Fruit fly (Drosophila melanogaster): ENCODE measurements around the gene CG4995.

Gene CG4995

DNA sequence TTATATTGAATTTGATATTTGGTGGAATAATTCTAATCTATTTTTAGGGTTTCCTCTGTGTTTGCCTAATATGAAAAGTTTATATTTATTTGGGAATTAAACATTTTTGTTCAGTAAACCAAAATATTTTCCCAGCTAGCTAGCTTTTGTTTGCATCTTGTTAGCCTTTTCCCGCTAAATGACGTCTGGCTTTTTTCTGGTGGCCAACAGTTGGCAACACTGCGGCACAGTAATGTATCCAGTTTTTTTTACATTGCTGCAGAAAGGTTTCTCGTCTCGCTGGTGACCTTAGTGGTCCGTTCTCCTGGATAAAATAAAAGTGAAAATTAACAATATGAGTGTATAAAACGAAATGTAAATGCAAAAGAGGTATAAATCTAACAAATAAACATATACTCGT is 42.0 kb downstream of the CG4995 start, which contains the start of gene lft (continued):
- TF ChIP-seq bigmax (GFP tag; optimal IDR thresholded peaks at IDR 0.05) (no peak), zfh1 (GFP tag; IDR thresholded peaks at IDR 0.05) (no peak), lola (GFP tag; optimal IDR thresholded peaks at IDR 0.05) (no peak), CG9609 (GFP tag; optimal IDR thresholded peaks at IDR 0.05) (no peak), Dp (GFP tag; optimal IDR thresholded peaks at IDR 0.05) (no peak), CG5953 (GFP tag; IDR thresholded peaks at IDR 0.05) (no peak), CG12299 (tag; optimal IDR thresholded peaks at IDR 0.05) (no peak), MBD-R2 (GFP tag; IDR thresholded peaks at IDR 0.05) (0 out of 2 replicates have a peak, but pooled peaks have one; percentile 30), ro (GFP tag; IDR thresholded peaks at IDR 0.05) (no peak), CG8359 (GFP tag; optimal IDR thresholded peaks at IDR 0.05; ENCODE audit: borderline replicate concordance) (no peak), maf-S (GFP tag; optimal IDR thresholded peaks at IDR 0.05) (no peak), CG8478 (optimal IDR thresholded peaks at IDR 0.05) (no peak), gcm (GFP tag; optimal IDR thresholded peaks at IDR 0.05) (no peak), CG8281 (tag; optimal IDR thresholded peaks at IDR 0.05) (no peak), cwo (GFP tag; optimal IDR thresholded peaks at IDR 0.05) (no peak), dimm (GFP tag; IDR thresholded peaks at IDR 0.05) (no peak), Dref (GFP tag; IDR thresholded peaks at IDR 0.05) (no peak), CG17359 (tag; optimal IDR thresholded peaks at IDR 0.05) (no peak), mam (GFP tag; optimal IDR thresholded peaks at IDR 0.05) (no peak), gt (GFP tag; IDR thresholded peaks at IDR 0.05) (no peak), CG17568 (GFP tag; optimal IDR thresholded peaks at IDR 0.05) (no peak), gfzf (GFP tag; optimal IDR thresholded peaks at IDR 0.05) (peak; percentile 48), CG2875 (GFP tag; optimal IDR thresholded peaks at IDR 0.05) (no peak), CG7987 (GFP tag; optimal IDR thresholded peaks at IDR 0.05) (no peak), Six4 (GFP tag; optimal IDR thresholded peaks at IDR 0.05) (no peak), tgo (GFP tag; IDR thresholded peaks at IDR 0.05) (no peak), her (GFP tag; optimal IDR thresholded peaks at IDR 0.05) (no peak), NC2β (GFP tag; optimal IDR thresholded peaks at IDR 0.05) (no peak), CG8388 (GFP tag; optimal IDR thresholded peaks at IDR 0.05) (no peak), D (optimal IDR thresholded peaks at IDR 0.05) (no peak), D (GFP tag; optimal IDR thresholded peaks at IDR 0.05) (no peak), Ada2b (GFP tag; IDR thresholded peaks at IDR 0.05) (no peak), ash1 (GFP tag; optimal IDR thresholded peaks at IDR 0.05) (no peak), CG30403 (GFP tag; optimal IDR thresholded peaks at IDR 0.05) (no peak), danr (GFP tag; IDR thresholded peaks at IDR 0.05) (no peak), lilli (GFP tag; optimal IDR thresholded peaks at IDR 0.05) (no peak), dmrt99B (tag; optimal IDR thresholded peaks at IDR 0.05) (no peak), CG7357 (GFP tag; IDR thresholded peaks at IDR 0.05) (no peak), CG31224 (GFP tag; IDR thresholded peaks at IDR 0.05) (no peak), Hey (tag; optimal IDR thresholded peaks at IDR 0.05) (no peak), shn (GFP tag; optimal IDR thresholded peaks at IDR 0.05) (no peak), nmo (GFP tag; optimal IDR thresholded peaks at IDR 0.05) (no peak), psq (GFP tag; optimal IDR thresholded peaks at IDR 0.05) (no peak), tll (GFP tag; optimal IDR thresholded peaks at IDR 0.05) (no peak), CHES-1-like (GFP tag; optimal IDR thresholded peaks at IDR 0.05) (no peak), ab (GFP tag; optimal IDR thresholded peaks at IDR 0.05) (no peak), Poxn (GFP tag; IDR thresholded peaks at IDR 0.05) (no peak), CG9727 (GFP tag; optimal IDR thresholded peaks at IDR 0.05) (no peak), BEAF-32 (GFP tag; optimal IDR thresholded peaks at IDR 0.05) (no peak), croc (GFP tag; conservative IDR thresholded peaks at IDR 0.05) (no peak), Sin3A (optimal IDR thresholded peaks at IDR 0.05) (no peak), CG33557 (GFP tag; optimal IDR thresholded peaks at IDR 0.05) (no peak), sens (GFP tag) (peak; percentile 30)
